Worm (Caenorhabditis elegans): ENCODE data around the gene B0416.5.
A peak's percentile ranks its signal among the peaks of the same experiment; 100 is the strongest.

B0416.5 gene

DNA sequence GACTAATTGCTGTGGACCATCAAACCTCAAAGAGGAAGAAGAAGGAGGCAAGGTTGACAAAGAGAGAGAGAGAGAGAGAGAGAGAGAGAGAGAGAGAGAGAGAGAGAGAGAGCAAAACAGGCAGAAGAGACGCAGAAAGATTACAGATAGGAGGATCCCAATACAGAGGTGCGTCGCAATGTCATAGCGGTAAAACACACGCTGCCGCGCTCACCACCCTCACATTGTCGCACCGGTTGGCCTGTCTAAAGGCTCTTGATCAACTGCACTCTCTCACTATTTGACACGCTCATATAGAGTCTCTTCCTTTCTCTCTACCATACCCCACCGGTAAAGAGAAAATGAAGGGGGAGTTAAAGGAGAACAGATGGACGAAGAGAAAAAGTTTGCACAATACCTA lies 45.4 kb downstream of the B0416.5 start:
- TF ChIP-seq pqm-1 (tag; optimal IDR thresholded peaks at IDR 0.05), result peak; percentile 45
- TF ChIP-seq nhr-43 (tag; optimal IDR thresholded peaks at IDR 0.05; ENCODE audit: poor library complexity, severe bottlenecking), result peak; percentile 20
- no peak for TF ChIP-seq fkh-2 (tag; optimal IDR thresholded peaks at IDR 0.05)
- TF ChIP-seq nhr-25 (tag; optimal IDR thresholded peaks at IDR 0.05), result peak; percentile 68
- no peak for TF ChIP-seq nhr-77 (tag; optimal IDR thresholded peaks at IDR 0.05)
- peak; percentile 53 for TF ChIP-seq egl-27 (tag; optimal IDR thresholded peaks at IDR 0.05)
- no peak for TF ChIP-seq unc-62 (GFP tag; optimal IDR thresholded peaks at IDR 0.05)
- TF ChIP-seq lin-15B (tag; optimal IDR thresholded peaks at IDR 0.05), result no peak
- peak; percentile 19 for TF ChIP-seq hmg-11 (tag; optimal IDR thresholded peaks at IDR 0.05)
- peak; percentile 69 for TF ChIP-seq pha-4 (tag; optimal IDR thresholded peaks at IDR 0.05)
- TF ChIP-seq jun-1 (tag; optimal IDR thresholded peaks at IDR 0.05), result peak; percentile 14
- peak; percentile 1 for TF ChIP-seq elt-1 (tag; optimal IDR thresholded peaks at IDR 0.05)
- TF ChIP-seq elt-2 (tag; optimal IDR thresholded peaks at IDR 0.05), result peak; percentile 60
- peak; percentile 15 for TF ChIP-seq lsy-12 (tag; optimal IDR thresholded peaks at IDR 0.05)
- peak; percentile 11 for TF ChIP-seq nhr-23 (tag; optimal IDR thresholded peaks at IDR 0.05)
